Worm (Caenorhabditis elegans) whole organism, L4 larva: Measurements from ENCODE around the gene mdt-19.
A peak's percentile ranks its signal among the peaks of the same experiment; 100 is the strongest.

Experiments used
- D1046.2 ChIP-seq: fragments of 200-800 bp; sonication (Bioruptor generic); IDR thresholded peaks from 2 replicates; pipeline ENCODE4 v1.3.6; 2022; ENCODE audit warnings: missing genetic modification characterization, missing compliant biosample characterization
- F37D6.2 ChIP-seq: sonication (generic microtip); optimal IDR thresholded peaks from 2 replicates; lab custom pipeline; 2016; ENCODE audit warnings: mild to moderate bottlenecking, missing genetic modification characterization, missing compliant biosample characterization
- F44E2.7 ChIP-seq: fragments of 200-800 bp; sonication (Bioruptor generic); IDR thresholded peaks from 2 replicates; pipeline ENCODE4 v2.1.2; 2022; ENCODE audit warnings: missing genetic modification characterization, missing compliant biosample characterization
- T20F7.1 ChIP-seq: fragments of 200-800 bp; sonication (Bioruptor generic); optimal IDR thresholded peaks from 2 replicates; lab custom pipeline; 2018; ENCODE audit warnings: mild to moderate bottlenecking, missing genetic modification characterization, missing compliant biosample characterization
- Y105C5A.15 ChIP-seq: fragments of 200-800 bp; sonication (Bioruptor generic); IDR thresholded peaks from 2 replicates; pipeline ENCODE4 v1.3.6; 2022; ENCODE audit warnings: missing genetic modification characterization, missing compliant biosample characterization
- ama-1 ChIP-seq: fragments of 150-350 bp; optimal IDR thresholded peaks from 2 replicates; lab custom pipeline; 2014; ENCODE audit warnings: inconsistent platforms, mixed read lengths
- ceh-20 ChIP-seq: fragments of 200-800 bp; sonication (Bioruptor generic); IDR thresholded peaks from 2 replicates; pipeline ENCODE4 v1.3.6; 2022; ENCODE audit warnings: missing genetic modification reagents, missing genetic modification characterization, missing compliant biosample characterization
- ceh-32 ChIP-seq: sonication (generic microtip); optimal IDR thresholded peaks from 2 replicates; lab custom pipeline; 2016; ENCODE audit warnings: mild to moderate bottlenecking, missing genetic modification characterization, missing compliant biosample characterization; ENCODE audit not compliant: poor library complexity
- ceh-44 ChIP-seq: fragments of 200-800 bp; sonication (Bioruptor generic); IDR thresholded peaks from 2 replicates; pipeline ENCODE4 v1.3.6; 2022; ENCODE audit warnings: missing genetic modification reagents, missing genetic modification characterization, missing compliant biosample characterization
- ceh-62 ChIP-seq: sonication (generic microtip); optimal IDR thresholded peaks from 2 replicates; lab custom pipeline; 2017; ENCODE audit warnings: missing biosample characterization, missing genetic modification characterization
- ces-1 ChIP-seq: fragments of 150-350 bp; sonication (generic microtip); optimal IDR thresholded peaks from 4 replicates; lab custom pipeline; 2014; ENCODE audit warnings: missing biosample characterization, missing genetic modification reagents, missing genetic modification characterization
- daf-19 ChIP-seq: fragments of 200-800 bp; sonication (Bioruptor generic); conservative IDR thresholded peaks from 2 replicates; pipeline ENCODE4 v1.3.6; 2022; ENCODE audit warnings: missing genetic modification characterization, missing compliant biosample characterization
- daf-8 ChIP-seq: fragments of 200-800 bp; sonication (Bioruptor generic); IDR thresholded peaks from 2 replicates; pipeline ENCODE4 v1.3.6; 2022; ENCODE audit warnings: missing genetic modification characterization, missing compliant biosample characterization
- dmd-8 ChIP-seq: fragments of 200-800 bp; sonication (Bioruptor generic); IDR thresholded peaks from 2 replicates; pipeline ENCODE4 v1.3.6; 2022; ENCODE audit warnings: missing genetic modification characterization, missing compliant biosample characterization
- hmg-1.1 ChIP-seq: fragments of 200-800 bp; sonication (Bioruptor generic); IDR thresholded peaks from 2 replicates; pipeline ENCODE4 v1.3.6; 2022; ENCODE audit warnings: missing genetic modification reagents, missing genetic modification characterization, missing compliant biosample characterization
- lin-13 ChIP-seq: fragments of 150-350 bp; optimal IDR thresholded peaks from 2 replicates; lab custom pipeline; 2014; ENCODE audit warnings: missing biosample characterization, missing genetic modification reagents, missing genetic modification characterization
- lin-29 ChIP-seq: fragments of 200-800 bp; sonication (Bioruptor generic); IDR thresholded peaks from 2 replicates; pipeline ENCODE4 v1.3.6; 2022; ENCODE audit warnings: missing genetic modification reagents, missing genetic modification characterization, missing compliant biosample characterization
- lin-39 ChIP-seq: fragments of 150-350 bp; optimal IDR thresholded peaks from 2 replicates; lab custom pipeline; 2014; ENCODE audit warnings: missing biosample characterization, missing genetic modification reagents, missing genetic modification characterization
- lsy-2 ChIP-seq, 2 experiments: fragments of 150-350 bp in 1 of 2; sonication (generic microtip) in 1 of 2; optimal IDR thresholded peaks; 2 replicates each; lab custom pipeline; 2014 to 2017; ENCODE audit warnings: missing biosample characterization in 2 of 2, missing genetic modification characterization in 2 of 2
- madf-9 ChIP-seq: fragments of 200-800 bp; sonication (Bioruptor generic); conservative IDR thresholded peaks from 2 replicates; pipeline ENCODE4 v1.3.6; 2022; ENCODE audit warnings: missing genetic modification reagents, missing genetic modification characterization, missing compliant biosample characterization
- mep-1 ChIP-seq: fragments of 150-350 bp; sonication (generic microtip); optimal IDR thresholded peaks from 3 replicates; lab custom pipeline; 2014; ENCODE audit warnings: missing biosample characterization, missing genetic modification characterization
- mxl-2 ChIP-seq: fragments of 200-800 bp; sonication (Bioruptor generic); conservative IDR thresholded peaks from 2 replicates; pipeline ENCODE4 v1.3.6; 2022; ENCODE audit warnings: missing genetic modification reagents, missing genetic modification characterization, missing compliant biosample characterization
- mxl-3 ChIP-seq: fragments of 200-800 bp; sonication (Bioruptor generic); optimal IDR thresholded peaks from 2 replicates; lab custom pipeline; 2018; ENCODE audit warnings: mild to moderate bottlenecking, missing genetic modification characterization, missing compliant biosample characterization
- nhr-102 ChIP-seq: sonication (generic microtip); optimal IDR thresholded peaks from 2 replicates; lab custom pipeline; 2016; ENCODE audit warnings: mild to moderate bottlenecking, missing genetic modification characterization, moderate library complexity, missing compliant biosample characterization
- nhr-25 ChIP-seq: sonication (generic microtip); optimal IDR thresholded peaks from 2 replicates; lab custom pipeline; 2017; ENCODE audit warnings: missing genetic modification characterization, mild to moderate bottlenecking, missing compliant biosample characterization, antibody characterized with exemption, moderate library complexity, borderline replicate concordance; ENCODE audit not compliant: insufficient read depth
- nhr-41 ChIP-seq: fragments of 200-800 bp; sonication (Bioruptor generic); IDR thresholded peaks from 2 replicates; pipeline ENCODE4 v1.3.6; 2022; ENCODE audit warnings: missing genetic modification reagents, missing genetic modification characterization, missing compliant biosample characterization
- nhr-48 ChIP-seq: sonication (generic microtip); optimal IDR thresholded peaks from 2 replicates; lab custom pipeline; 2016; ENCODE audit warnings: mild to moderate bottlenecking, missing genetic modification characterization, missing compliant biosample characterization
- php-3 ChIP-seq: fragments of 200-800 bp; sonication (Bioruptor generic); IDR thresholded peaks from 2 replicates; pipeline ENCODE4 v1.3.6; 2022; ENCODE audit warnings: missing genetic modification reagents, missing genetic modification characterization, missing compliant biosample characterization
- rbr-2 ChIP-seq: sonication (generic microtip); optimal IDR thresholded peaks from 2 replicates; lab custom pipeline; 2016; ENCODE audit warnings: missing genotype, missing genetic modification characterization, missing compliant biosample characterization
- saeg-2 ChIP-seq: fragments of 200-800 bp; sonication (Bioruptor generic); IDR thresholded peaks from 2 replicates; pipeline ENCODE4 v1.3.6; 2022; ENCODE audit warnings: missing genetic modification reagents, missing genetic modification characterization, missing compliant biosample characterization
- set-16 ChIP-seq: fragments of 200-800 bp; sonication (Bioruptor generic); IDR thresholded peaks from 2 replicates; pipeline ENCODE4 v1.3.6; 2022; ENCODE audit warnings: missing genetic modification reagents, missing genetic modification characterization, missing compliant biosample characterization
- snpc-4 ChIP-seq: fragments of 150-350 bp; optimal IDR thresholded peaks from 2 replicates; lab custom pipeline; 2014; ENCODE audit warnings: missing biosample characterization, missing genetic modification characterization
- spr-1 ChIP-seq: sonication (generic microtip); optimal IDR thresholded peaks from 2 replicates; lab custom pipeline; 2016; ENCODE audit warnings: mild to moderate bottlenecking, missing genetic modification characterization, missing compliant biosample characterization
- tra-1 ChIP-seq: fragments of 200-800 bp; sonication (Bioruptor generic); IDR thresholded peaks from 2 replicates; pipeline ENCODE4 v1.3.6; 2022; ENCODE audit warnings: missing genetic modification reagents, missing genetic modification characterization, missing compliant biosample characterization
- unc-39 ChIP-seq: sonication (generic microtip); optimal IDR thresholded peaks from 2 replicates; lab custom pipeline; 2017; ENCODE audit warnings: missing biosample characterization, missing genetic modification characterization
- unc-62 ChIP-seq, 3 experiments: fragments of 150-350 bp in 1 of 3; sonication (generic microtip); optimal IDR thresholded peaks in 2 of 3; peaks in 1 of 3; 1 replicate in 1 of 3; 2 replicates in 2 of 3; lab custom pipeline; 2014 to 2017; ENCODE audit warnings: missing biosample characterization in 3 of 3, missing genetic modification characterization in 3 of 3, missing genetic modification reagents in 3 of 3, missing genotype in 1 of 3
- ztf-11 ChIP-seq: fragments of 150-350 bp; optimal IDR thresholded peaks from 2 replicates; lab custom pipeline; 2014; ENCODE audit warnings: missing biosample characterization, missing genetic modification characterization
- ztf-7 ChIP-seq: fragments of 150-350 bp; optimal IDR thresholded peaks from 2 replicates; lab custom pipeline; 2014; ENCODE audit warnings: missing biosample characterization, missing genetic modification characterization

Gene mdt-19

ce11 chrIII:2597753-2598152 is at the start of gene mdt-19:
Gene mdt-19, plus strand, starts transcription at chrIII:2598053.
- TF ChIP-seq hmg-1.1 (GFP tag; lab: Robert Waterston, UW) (no peak), saeg-2 (GFP tag; lab: Robert Waterston, UW) (no peak)

- no peak for TF ChIP-seq ceh-44 (GFP tag; lab: Robert Waterston, UW)
- no peak for TF ChIP-seq T20F7.1 (GFP tag; lab: Kevin White, UChicago)
- no peak for TF ChIP-seq ceh-32 (tag; lab: Kevin White, UChicago)
- no peak for TF ChIP-seq mep-1 (tag; lab: Kevin White, UChicago)
- no peak for TF ChIP-seq ztf-7 (tag; lab: Kevin White, UChicago)
- no peak for TF ChIP-seq nhr-102 (tag; lab: Kevin White, UChicago)
- no peak for TF ChIP-seq tra-1 (GFP tag; lab: Robert Waterston, UW)
- no peak for TF ChIP-seq unc-39 (tag; lab: Kevin White, UChicago)
- TF ChIP-seq ces-1 (GFP tag; lab: Kevin White, UChicago): no peak
- TF ChIP-seq hmg-1.1 (GFP tag; lab: Robert Waterston, UW): no peak
- no peak for TF ChIP-seq lin-13
- no peak for TF ChIP-seq ztf-11
- no peak for TF ChIP-seq ama-1 (lab: Kevin White, UChicago)
- TF ChIP-seq php-3 (GFP tag; lab: Robert Waterston, UW): no peak
- TF ChIP-seq mxl-3: no peak
- TF ChIP-seq lin-29 (GFP tag; lab: Robert Waterston, UW): no peak
These were observed 48.2 kb upstream of the mdt-19 start, which contains the start of gene feh-1 for ce11 chrIII:2549620-2550019. Gene feh-1, plus strand, starts transcription at chrIII:2549920.

DNA sequence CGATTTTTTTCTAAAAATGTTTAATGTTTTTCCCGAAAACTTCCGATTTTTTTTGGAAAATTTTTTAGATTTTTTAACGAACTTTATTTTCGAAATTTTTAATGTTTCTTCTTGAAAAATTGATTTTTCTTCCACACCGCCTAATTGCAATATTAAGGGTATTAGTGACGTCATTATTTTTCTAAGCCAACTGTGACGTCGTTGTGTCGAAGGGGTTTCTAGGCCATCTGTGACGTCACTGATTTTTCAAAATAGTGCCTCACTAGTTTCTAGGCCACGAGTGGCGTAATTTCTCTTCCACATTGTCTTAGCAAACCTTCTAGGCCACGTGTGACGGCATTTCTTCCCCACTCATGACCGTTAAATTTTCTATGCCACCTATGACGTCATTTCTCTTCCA is 45.9 kb upstream of the mdt-19 start:
- peak in 1 of 2 experiments; percentile 76 for TF ChIP-seq unc-62 (GFP tag; optimal IDR thresholded peaks at IDR 0.05 in 1 of 2; lab: Kevin White, UChicago)
- no peak for TF ChIP-seq unc-62 (tag; optimal IDR thresholded peaks at IDR 0.05; lab: Kevin White, UChicago)
- TF ChIP-seq snpc-4: no peak

DNA sequence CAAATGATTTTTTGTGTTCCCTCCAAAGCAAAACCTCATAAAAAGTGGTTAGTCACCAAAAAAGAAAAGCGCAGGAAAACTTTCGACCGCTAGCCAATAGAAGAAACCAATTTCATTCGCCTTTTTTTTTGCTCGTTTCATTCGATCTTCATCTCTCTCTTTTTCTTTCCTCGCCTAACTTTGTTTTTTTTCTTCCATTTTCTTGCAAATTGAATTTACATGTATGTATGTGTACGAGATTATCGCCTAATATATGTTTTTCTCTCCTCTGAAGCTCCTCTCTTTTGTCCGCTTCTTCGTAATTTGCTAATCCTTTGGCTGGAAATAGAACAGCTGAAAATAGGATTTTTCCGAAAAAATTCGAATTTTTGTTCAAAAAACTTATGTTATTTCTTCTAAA is 45.5 kb upstream of the mdt-19 start:
- TF ChIP-seq php-3 (GFP tag; lab: Robert Waterston, UW) (no peak), ces-1 (GFP tag; lab: Kevin White, UChicago) (peak; percentile 81), nhr-25 (tag; lab: Kevin White, UChicago) (no peak), lsy-2 (tag; optimal IDR thresholded peaks at IDR 0.05; lab: Kevin White, UChicago) (peak in 1 of 2 experiments; percentile 18), rbr-2 (tag; lab: Kevin White, UChicago) (peak; percentile 1), lin-39 (tag; lab: Kevin White, UChicago) (no peak)

ce11 chrIII:2553579-2553978 is 44.3 kb upstream of the mdt-19 start:
- TF ChIP-seq daf-8 (no peak), spr-1 (tag; lab: Kevin White, UChicago) (no peak), D1046.2 (GFP tag; lab: Robert Waterston, UW) (no peak), Y105C5A.15 (GFP tag; lab: Robert Waterston, UW) (no peak), nhr-41 (GFP tag; lab: Robert Waterston, UW) (no peak), dmd-8 (GFP tag; lab: Robert Waterston, UW) (no peak), ceh-20 (GFP tag; lab: Robert Waterston, UW) (no peak), set-16 (GFP tag; lab: Robert Waterston, UW) (no peak), F44E2.7 (GFP tag; lab: Robert Waterston, UW) (no peak), mxl-2 (no peak), lsy-2 (tag; optimal IDR thresholded peaks at IDR 0.05; lab: Kevin White, UChicago) (no peak), ceh-62 (no peak), F37D6.2 (tag; lab: Kevin White, UChicago) (no peak), nhr-48 (tag; lab: Kevin White, UChicago) (no peak), madf-9 (GFP tag; lab: Robert Waterston, UW) (no peak), daf-19 (no peak)
